Fruit fly (Drosophila melanogaster): ENCODE measurements around the gene CG10366.
A peak's percentile ranks its signal among the peaks of the same experiment; 100 is the strongest.

The CG10366 gene

DNA sequence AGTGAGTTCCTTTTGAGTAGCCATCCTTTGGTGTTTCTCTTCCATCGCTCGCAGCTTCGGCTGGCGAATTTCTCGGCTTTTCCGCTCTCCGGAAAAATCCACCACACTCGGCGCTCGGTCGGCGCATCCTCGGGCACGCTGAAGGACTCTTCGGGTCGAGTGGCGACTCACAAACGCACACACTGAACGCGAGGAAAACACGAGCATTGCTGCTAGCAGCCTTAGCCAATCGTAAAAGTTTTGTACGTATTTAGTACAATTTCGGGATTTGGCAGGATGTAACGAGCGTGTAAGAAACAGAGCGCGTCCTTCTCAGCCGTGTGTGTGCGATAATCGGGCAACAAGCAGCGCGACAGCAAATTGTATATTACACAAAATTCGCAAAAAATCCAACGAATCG is 22.3 kb downstream of the CG10366 start, which contains the start of gene CG46244 (continued):
- no peak for TF ChIP-seq salm (tag; optimal IDR thresholded peaks at IDR 0.05)
- TF ChIP-seq Mrtf (GFP tag; IDR thresholded peaks at IDR 0.05) = no peak
- TF ChIP-seq CTCF (GFP tag; optimal IDR thresholded peaks at IDR 0.05) = no peak
- no peak for TF ChIP-seq Bteb2 (GFP tag; optimal IDR thresholded peaks at IDR 0.05)
- TF ChIP-seq Bgb (GFP tag; IDR thresholded peaks at IDR 0.05; ENCODE audit: partially characterized antibody) = 0 out of 2 replicates have a peak, but pooled peaks have one; percentile 21
- TF ChIP-seq jing (GFP tag; optimal IDR thresholded peaks at IDR 0.05) = no peak
- TF ChIP-seq trh (GFP tag; optimal IDR thresholded peaks at IDR 0.05) = no peak
- TF ChIP-seq z (GFP tag; IDR thresholded peaks at IDR 0.05) = peak; percentile 82; the same call in 2 of the 3 replicates
- TF ChIP-seq zen (tag; optimal IDR thresholded peaks at IDR 0.05) = no peak
- peak; percentile 2 for TF ChIP-seq Jarid2 (GFP tag; optimal IDR thresholded peaks at IDR 0.05)
- peak; percentile 91 for TF ChIP-seq Nf-YC (tag; optimal IDR thresholded peaks at IDR 0.05)
- TF ChIP-seq CG16863 (GFP tag; optimal IDR thresholded peaks at IDR 0.05) = no peak
- peak; percentile 23 for TF ChIP-seq abd-A (tag; optimal IDR thresholded peaks at IDR 0.05)
- TF ChIP-seq CG3163 (GFP tag; optimal IDR thresholded peaks at IDR 0.05) = peak; percentile 49
- TF ChIP-seq Nf-YB (GFP tag; optimal IDR thresholded peaks at IDR 0.05) = peak; percentile 73

DNA sequence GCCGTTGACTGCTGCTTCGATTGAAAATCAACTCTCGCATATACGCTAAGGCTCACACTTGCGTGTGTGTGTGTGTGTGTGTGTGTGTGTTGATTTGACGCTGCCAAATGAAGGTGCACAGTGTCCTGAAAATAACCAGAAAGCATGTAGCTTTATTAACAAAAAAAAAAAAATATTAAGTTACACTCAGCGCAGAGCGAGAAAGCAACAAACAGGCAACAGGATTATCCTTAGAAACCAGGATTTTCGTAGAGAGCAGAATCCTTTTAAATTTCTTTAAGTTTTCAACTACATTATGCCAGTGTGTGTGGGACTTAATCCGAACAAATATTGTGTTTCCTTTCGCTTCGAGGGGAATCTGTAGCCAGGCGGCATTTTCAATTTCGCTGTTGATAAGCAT is 44.0 kb downstream of the CG10366 start:
- no peak for TF ChIP-seq bsh (GFP tag; optimal IDR thresholded peaks at IDR 0.05)
- TF ChIP-seq Dad (GFP tag; optimal IDR thresholded peaks at IDR 0.05) = no peak
- no peak for TF ChIP-seq CG3995 (GFP tag; optimal IDR thresholded peaks at IDR 0.05)
- TF ChIP-seq CG8924 (tag; optimal IDR thresholded peaks at IDR 0.05) = no peak
- TF ChIP-seq pum (GFP tag; optimal IDR thresholded peaks at IDR 0.05) = no peak
- TF ChIP-seq CTCF (GFP tag; optimal IDR thresholded peaks at IDR 0.05) = no peak
- TF ChIP-seq Myb (GFP tag; optimal IDR thresholded peaks at IDR 0.05) = no peak
- peak; percentile 30 for TF ChIP-seq CG7839 (tag; optimal IDR thresholded peaks at IDR 0.05)
- no peak for TF ChIP-seq Optix (GFP tag; IDR thresholded peaks at IDR 0.05)
- TF ChIP-seq Abd-B (GFP tag; optimal IDR thresholded peaks at IDR 0.05) = no peak
- no peak for TF ChIP-seq CG16779 (GFP tag; IDR thresholded peaks at IDR 0.05)
- TF ChIP-seq CG7963 (GFP tag; IDR thresholded peaks at IDR 0.05; ENCODE audit: partially characterized antibody) = no peak
- TF ChIP-seq CG8089 (GFP tag; optimal IDR thresholded peaks at IDR 0.05) = no peak
- 0 out of 2 replicates have a peak, but pooled peaks have one; percentile 19 for TF ChIP-seq Ptx1 (GFP tag; IDR thresholded peaks at IDR 0.05)
- TF ChIP-seq CG2678 (tag; optimal IDR thresholded peaks at IDR 0.05) = peak; percentile 1
- TF ChIP-seq CG18599 (GFP tag; optimal IDR thresholded peaks at IDR 0.05) = peak; percentile 25
- no peak for TF ChIP-seq Hr78 (GFP tag; optimal IDR thresholded peaks at IDR 0.05)
- TF ChIP-seq salm (tag; optimal IDR thresholded peaks at IDR 0.05) = no peak
- TF ChIP-seq Atf6 (GFP tag; IDR thresholded peaks at IDR 0.05) = no peak
- TF ChIP-seq CkIIα-i1 (GFP tag; IDR thresholded peaks at IDR 0.05) = no peak
- peak; percentile 5 for TF ChIP-seq dmrt99B (tag; optimal IDR thresholded peaks at IDR 0.05)
- TF ChIP-seq bowl (GFP tag; IDR thresholded peaks at IDR 0.05) = no peak
- TF ChIP-seq CG14441 (GFP tag; IDR thresholded peaks at IDR 0.05) = no peak
- TF ChIP-seq CG42726 (GFP tag; IDR thresholded peaks at IDR 0.05; ENCODE audit: partially characterized antibody) = no peak
- no peak for TF ChIP-seq pnt (GFP tag; optimal IDR thresholded peaks at IDR 0.05)
- no peak for TF ChIP-seq Ets65A (GFP tag)
- no peak for TF ChIP-seq tin (GFP tag; optimal IDR thresholded peaks at IDR 0.05)
- peak; percentile 9 for TF ChIP-seq nmo (GFP tag; optimal IDR thresholded peaks at IDR 0.05)
- TF ChIP-seq luna (GFP tag; optimal IDR thresholded peaks at IDR 0.05) = no peak
- no peak for TF ChIP-seq CG17186 (GFP tag; optimal IDR thresholded peaks at IDR 0.05)
- no peak for TF ChIP-seq Dbx (GFP tag; IDR thresholded peaks at IDR 0.05)
- TF ChIP-seq sens (GFP tag) = peak; percentile 79
- no peak for TF ChIP-seq trem (tag; optimal IDR thresholded peaks at IDR 0.05)
- TF ChIP-seq zfh1 (GFP tag; IDR thresholded peaks at IDR 0.05) = peak; percentile 66; the same call in 1 of the 3 replicates
- no peak for TF ChIP-seq Atf-2 (GFP tag; optimal IDR thresholded peaks at IDR 0.05)
- no peak for TF ChIP-seq CG6689 (GFP tag; IDR thresholded peaks at IDR 0.05)
- peak; percentile 35 for TF ChIP-seq lmd (GFP tag; IDR thresholded peaks at IDR 0.05)
- TF ChIP-seq Sry-δ (GFP tag; optimal IDR thresholded peaks at IDR 0.05) = no peak

Measured in whole organism, embryonic.